Fruit fly (Drosophila melanogaster) whole organism, embryonic: Measurements from ENCODE around the gene CG32448.
A peak's percentile ranks its signal among the peaks of the same experiment; 100 is the strongest.

Experiments
- Bgb ChIP-seq: fragments of 200-800 bp; sonication (Bioruptor generic); IDR thresholded peaks from 2 replicates; pipeline ENCODE4 v1.3.6; 2022; ENCODE audit warnings: missing biosample characterization, missing genetic modification characterization; ENCODE audit not compliant: partially characterized antibody
- CG12155 ChIP-seq: fragments of 200-800 bp; sonication (Bioruptor generic); optimal IDR thresholded peaks from 3 replicates; lab custom pipeline; 2016; ENCODE audit warnings: missing biosample characterization, missing genetic modification characterization
- CG14050 ChIP-seq: fragments of 200-800 bp; sonication (Bioruptor generic); IDR thresholded peaks from 3 replicates; pipeline ENCODE4 v1.3.6; 2022; ENCODE audit warnings: missing biosample characterization, missing genetic modification characterization
- CG16779 ChIP-seq: fragments of 200-800 bp; sonication (Bioruptor generic); IDR thresholded peaks from 2 replicates; pipeline ENCODE4 v1.3.6; 2022; ENCODE audit warnings: missing biosample characterization, missing genetic modification characterization
- CG1792 ChIP-seq: fragments of 200-800 bp; sonication (Bioruptor generic); optimal IDR thresholded peaks from 2 replicates; lab custom pipeline; 2016; ENCODE audit warnings: missing biosample characterization, missing genetic modification characterization
- CG18262 ChIP-seq: fragments of 200-800 bp; optimal IDR thresholded peaks from 3 replicates; lab custom pipeline; 2019; ENCODE audit warnings: missing biosample characterization, mild to moderate bottlenecking, missing genetic modification characterization, moderate library complexity
- CG2120 ChIP-seq: fragments of 200-800 bp; sonication (Bioruptor generic); optimal IDR thresholded peaks from 3 replicates; lab custom pipeline; 2016; ENCODE audit warnings: missing biosample characterization, missing genetic modification characterization
- CG2202 ChIP-seq: fragments of 200-800 bp; sonication (Bioruptor generic); optimal IDR thresholded peaks from 2 replicates; lab custom pipeline; 2018; ENCODE audit warnings: missing biosample characterization, mild to moderate bottlenecking, missing genetic modification characterization
- CG6272 ChIP-seq: fragments of 200-800 bp; sonication (Bioruptor generic); IDR thresholded peaks from 2 replicates; pipeline ENCODE4 v1.3.6; 2022; ENCODE audit warnings: missing biosample characterization, missing genetic modification characterization
- CG6654 ChIP-seq: fragments of 200-800 bp; sonication (Bioruptor generic); optimal IDR thresholded peaks from 2 replicates; lab custom pipeline; 2017; ENCODE audit warnings: missing biosample characterization, mild to moderate bottlenecking, missing genetic modification characterization
- CG6854 ChIP-seq: fragments of 200-800 bp; sonication (Bioruptor generic); optimal IDR thresholded peaks from 3 replicates; lab custom pipeline; 2017; ENCODE audit warnings: missing biosample characterization, mild to moderate bottlenecking, missing genetic modification characterization
- CG7556 ChIP-seq: fragments of 200-800 bp; sonication (Bioruptor generic); optimal IDR thresholded peaks from 2 replicates; lab custom pipeline; 2017; ENCODE audit warnings: missing biosample characterization, mild to moderate bottlenecking, missing genetic modification characterization
- CG8089 ChIP-seq: fragments of 200-800 bp; sonication (Bioruptor generic); optimal IDR thresholded peaks from 3 replicates; lab custom pipeline; 2016; ENCODE audit warnings: missing biosample characterization, missing genetic modification characterization
- CG8281 ChIP-seq: fragments of 200-800 bp; sonication (Bioruptor generic); optimal IDR thresholded peaks from 2 replicates; lab custom pipeline; 2018; ENCODE audit warnings: missing biosample characterization, mild to moderate bottlenecking, missing genetic modification characterization, moderate library complexity
- CG9609 ChIP-seq: fragments of 200-800 bp; sonication (Bioruptor generic); optimal IDR thresholded peaks from 3 replicates; lab custom pipeline; 2016; ENCODE audit warnings: missing biosample characterization, missing genetic modification characterization
- CHES-1-like ChIP-seq: fragments of 200-800 bp; sonication (Bioruptor generic); optimal IDR thresholded peaks from 2 replicates; lab custom pipeline; 2016; ENCODE audit warnings: missing biosample characterization, missing genetic modification characterization
- D ChIP-seq, 2 experiments: fragments of 200-800 bp in 1 of 2; fragments of >200 bp in 1 of 2; sonication (Bioruptor generic) in 1 of 2; optimal IDR thresholded peaks; 2 replicates in 1 of 2; 3 replicates in 1 of 2; lab custom pipeline; 2017; ENCODE audit warnings: mild to moderate bottlenecking in 1 of 2, missing biosample characterization in 1 of 2, missing genetic modification characterization in 1 of 2, missing genetic modification reagents in 1 of 2
- ERR ChIP-seq: fragments of 200-800 bp; sonication (Bioruptor generic); optimal IDR thresholded peaks from 2 replicates; lab custom pipeline; 2016; ENCODE audit warnings: missing biosample characterization, missing genetic modification characterization
- Jarid2 ChIP-seq: fragments of 200-800 bp; sonication (Bioruptor generic); optimal IDR thresholded peaks from 3 replicates; lab custom pipeline; 2017; ENCODE audit warnings: mild to moderate bottlenecking, missing biosample characterization, missing genetic modification reagents, missing genetic modification characterization
- Nf-YB ChIP-seq: fragments of 200-800 bp; sonication (Bioruptor generic); optimal IDR thresholded peaks from 3 replicates; lab custom pipeline; 2019; ENCODE audit warnings: missing biosample characterization, mild to moderate bottlenecking, missing genetic modification characterization, moderate library complexity
- Nf-YC ChIP-seq: fragments of 200-800 bp; optimal IDR thresholded peaks from 3 replicates; lab custom pipeline; 2019; ENCODE audit warnings: missing biosample characterization, mild to moderate bottlenecking, missing genetic modification characterization, moderate library complexity
- Opbp ChIP-seq: fragments of 200-800 bp; sonication (Bioruptor generic); IDR thresholded peaks from 3 replicates; pipeline ENCODE4 v1.3.6; 2022; ENCODE audit warnings: missing biosample characterization, missing genetic modification characterization; ENCODE audit not compliant: partially characterized antibody
- Ptx1 ChIP-seq: fragments of 200-800 bp; sonication (Bioruptor generic); IDR thresholded peaks from 2 replicates; pipeline ENCODE4 v1.3.6; 2022; ENCODE audit warnings: missing biosample characterization, missing genetic modification characterization
- Side ChIP-seq: fragments of 200-800 bp; sonication (Bioruptor generic); optimal IDR thresholded peaks from 2 replicates; lab custom pipeline; 2016; ENCODE audit warnings: missing biosample characterization, missing genetic modification characterization
- Spps ChIP-seq: fragments of 200-800 bp; sonication (Bioruptor generic); optimal IDR thresholded peaks from 2 replicates; lab custom pipeline; 2018; ENCODE audit warnings: missing biosample characterization, mild to moderate bottlenecking, missing genetic modification characterization
- al ChIP-seq: fragments of 200-800 bp; sonication (Bioruptor generic); IDR thresholded peaks from 2 replicates; pipeline ENCODE4 v1.3.6; 2022; ENCODE audit warnings: missing biosample characterization, missing genetic modification characterization
- bbx ChIP-seq: fragments of 200-800 bp; sonication (Bioruptor generic); IDR thresholded peaks from 2 replicates; pipeline ENCODE4 v1.3.6; 2022; ENCODE audit warnings: missing biosample characterization, missing genetic modification characterization; ENCODE audit not compliant: partially characterized antibody
- cad ChIP-seq: fragments of >200 bp; optimal IDR thresholded peaks from 2 replicates; lab custom pipeline; 2017; ENCODE audit warnings: missing biosample characterization, missing genetic modification characterization
- chif ChIP-seq, 2 experiments: fragments of 200-800 bp; sonication (Bioruptor generic); optimal IDR thresholded peaks; 3 replicates each; lab custom pipeline; 2016; ENCODE audit warnings: missing biosample characterization in 2 of 2, missing genetic modification characterization in 2 of 2
- cwo ChIP-seq: fragments of 200-800 bp; sonication (Bioruptor generic); optimal IDR thresholded peaks from 3 replicates; lab custom pipeline; 2017; ENCODE audit warnings: missing biosample characterization, missing genetic modification characterization, mild to moderate bottlenecking, moderate library complexity, missing genetic modification reagents
- da ChIP-seq: fragments of 200-800 bp; sonication (Bioruptor generic); optimal IDR thresholded peaks from 2 replicates; lab custom pipeline; 2016; ENCODE audit warnings: missing biosample characterization, missing genetic modification characterization
- dimm ChIP-seq: fragments of 200-800 bp; sonication (Bioruptor generic); IDR thresholded peaks from 2 replicates; pipeline ENCODE4 v1.3.6; 2022; ENCODE audit warnings: missing biosample characterization, missing genetic modification characterization
- ems ChIP-seq: fragments of 200-800 bp; sonication (Bioruptor generic); optimal IDR thresholded peaks from 3 replicates; lab custom pipeline; 2016; ENCODE audit warnings: missing biosample characterization, missing genetic modification characterization
- esg ChIP-seq: fragments of 200-800 bp; sonication (Bioruptor generic); conservative IDR thresholded peaks from 2 replicates; pipeline ENCODE4 v1.3.6; 2022; ENCODE audit warnings: missing biosample characterization, missing genetic modification characterization
- jumu ChIP-seq: fragments of 200-800 bp; sonication (Bioruptor generic); optimal IDR thresholded peaks from 3 replicates; lab custom pipeline; 2016; ENCODE audit warnings: missing biosample characterization, missing genetic modification characterization
- nerfin-2 ChIP-seq: fragments of 200-800 bp; sonication (Bioruptor generic); IDR thresholded peaks from 2 replicates; pipeline ENCODE4 v1.3.6; 2022; ENCODE audit warnings: missing biosample characterization, missing genetic modification characterization; ENCODE audit not compliant: partially characterized antibody
- odd ChIP-seq: fragments of 200-800 bp; sonication (Bioruptor generic); optimal IDR thresholded peaks from 2 replicates; lab custom pipeline; 2017; ENCODE audit warnings: missing biosample characterization, mild to moderate bottlenecking, missing genetic modification characterization
- pan ChIP-seq, 4 experiments: fragments of >200 bp in 3 of 4; fragments of 200-800 bp in 1 of 4; sonication (Bioruptor generic) in 1 of 4; optimal IDR thresholded peaks in 3 of 4; IDR thresholded peaks in 1 of 4; 2 replicates each; pipeline versions ENCODE4 v1.3.6 to Lab custom; 2017 to 2022; ENCODE audit warnings: missing biosample characterization in 2 of 4, missing genetic modification characterization in 2 of 4, mixed read lengths in 1 of 4
- sens ChIP-seq: fragments of 200-800 bp; sonication (Bioruptor generic); peaks from one replicate; lab custom pipeline; 2016; ENCODE audit warnings: missing biosample characterization, missing genetic modification characterization
- vfl ChIP-seq: fragments of 200-800 bp; sonication (Bioruptor generic); optimal IDR thresholded peaks from 2 replicates; lab custom pipeline; 2016; ENCODE audit warnings: missing biosample characterization, missing genetic modification characterization
- vnd ChIP-seq: fragments of 200-800 bp; sonication (Bioruptor generic); IDR thresholded peaks from 3 replicates; pipeline ENCODE4 v1.3.6; 2022; ENCODE audit warnings: missing biosample characterization, missing genetic modification characterization; ENCODE audit not compliant: partially characterized antibody
- wor ChIP-seq: fragments of 200-800 bp; sonication (Bioruptor generic); IDR thresholded peaks from 2 replicates; pipeline ENCODE4 v1.3.6; 2022; ENCODE audit warnings: missing biosample characterization, missing genetic modification characterization
- z ChIP-seq: fragments of 200-800 bp; sonication (Bioruptor generic); IDR thresholded peaks from 3 replicates; pipeline ENCODE4 v1.3.6; 2022; ENCODE audit warnings: missing biosample characterization, missing genetic modification characterization

CG32448 gene

DNA sequence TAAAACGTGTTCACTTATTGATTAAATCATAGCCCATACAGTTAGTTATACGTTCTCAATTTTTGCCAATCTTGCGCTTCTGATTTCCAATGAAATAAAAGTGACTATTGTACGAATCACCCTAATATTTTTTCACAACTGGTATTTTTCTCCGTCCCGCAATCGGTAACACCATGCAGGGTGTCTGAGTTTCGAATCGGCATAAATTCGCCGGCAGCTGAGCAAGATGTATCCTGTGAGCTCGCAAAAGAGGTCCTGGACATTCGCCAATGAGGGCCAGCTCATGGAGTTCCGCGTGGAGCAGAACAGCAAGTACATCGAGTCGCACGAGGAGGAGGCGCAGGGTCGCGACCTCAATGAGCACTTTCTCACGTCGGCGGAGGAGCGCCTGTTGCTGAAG is 6.5 kb downstream of the CG32448 start, which contains the start of gene CycH (continued):
- TF ChIP-seq Side (GFP tag; lab: Kevin White, UChicago), result peak; percentile 50
- TF ChIP-seq, all 482 proteins: peak for 120

DNA sequence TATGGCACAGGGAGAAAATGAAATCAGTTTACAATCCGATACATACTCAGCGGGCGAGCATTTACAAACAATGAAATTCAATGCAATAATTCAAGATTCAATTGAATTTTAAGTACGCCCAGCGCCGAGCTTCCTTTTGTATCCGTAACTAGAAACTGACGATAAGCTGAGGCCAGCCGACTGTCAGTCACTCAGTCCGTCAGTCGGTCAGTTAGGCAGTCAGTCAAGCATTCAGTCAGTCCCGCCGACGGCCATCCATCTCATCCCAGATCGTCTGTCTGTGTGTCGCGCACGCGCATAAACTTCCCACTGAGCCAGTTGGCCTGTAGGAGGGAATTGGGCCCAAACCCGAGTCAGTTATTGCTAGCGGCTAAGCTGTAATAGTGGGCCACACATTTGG is 8.8 kb downstream of the CG32448 start:
- peak; percentile 12 for TF ChIP-seq sens (GFP tag; lab: Kevin White, UChicago)
- TF ChIP-seq cwo (GFP tag; lab: Kevin White, UChicago), result no peak
- TF ChIP-seq CG14050 (GFP tag; lab: Robert Waterston, UW), result no peak
- TF ChIP-seq ERR, result no peak
- TF ChIP-seq CG8281 (tag; lab: Kevin White, UChicago), result peak; percentile 93
- no peak for TF ChIP-seq Ptx1 (GFP tag; lab: Robert Waterston, UW)
- TF ChIP-seq CG16779 (GFP tag; lab: Robert Waterston, UW), result 0 out of 2 replicates have a peak, but pooled peaks have one; percentile 11

DNA sequence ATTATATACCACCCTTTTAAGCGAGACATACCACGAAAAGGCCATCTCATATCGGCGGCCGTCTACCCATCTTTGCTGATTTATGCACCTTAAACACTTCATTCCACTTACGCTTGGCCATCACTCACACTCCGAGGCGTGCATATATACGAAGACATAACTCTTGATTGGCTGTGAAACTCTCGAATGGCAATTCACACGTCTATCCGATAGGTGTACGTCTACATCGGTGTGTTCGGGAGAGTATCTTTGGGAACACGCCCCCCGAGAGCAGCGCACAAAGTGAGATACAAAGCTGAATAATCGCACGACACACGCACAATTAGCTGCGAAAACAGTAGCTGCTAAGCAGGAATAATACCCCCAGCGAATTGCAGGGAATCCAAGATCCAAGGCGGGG is 9.6 kb downstream of the CG32448 start:
- TF ChIP-seq Bgb, result no peak
- peak; percentile 85 for TF ChIP-seq Nf-YC (tag; lab: Kevin White, UChicago)
- TF ChIP-seq Nf-YB (GFP tag; lab: Kevin White, UChicago), result peak; percentile 91
- TF ChIP-seq CHES-1-like (GFP tag; lab: Kevin White, UChicago), result no peak
- TF ChIP-seq CG12155 (GFP tag; lab: Kevin White, UChicago), result no peak
- TF ChIP-seq, all 482 proteins: peak for 2

DNA sequence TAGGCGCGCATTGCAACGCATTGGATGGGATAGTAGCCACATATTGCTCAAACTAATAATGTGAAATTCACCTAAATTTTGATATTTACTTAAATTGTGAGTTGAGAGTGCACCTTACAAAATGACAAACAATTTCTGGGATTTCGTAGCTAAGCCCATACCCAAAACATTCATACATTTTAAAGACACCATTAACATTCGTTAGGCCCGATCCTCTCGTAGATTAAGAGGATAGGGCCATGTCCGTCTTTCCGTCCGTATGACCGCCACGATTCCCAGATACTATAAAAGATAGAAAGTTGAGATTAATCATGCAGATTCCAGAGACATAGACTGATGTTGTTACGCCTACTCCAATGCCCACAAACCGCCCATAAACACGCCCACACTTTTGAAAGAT is 14.7 kb downstream of the CG32448 start, which contains the start of gene CG43895:
Gene CG43895, minus strand, starts transcription at position 101 of the 400 bp plus-strand sequence.
- no peak for TF ChIP-seq CG7556 (GFP tag; lab: Kevin White, UChicago)
- no peak for TF ChIP-seq ems (GFP tag; lab: Kevin White, UChicago)
- no peak for TF ChIP-seq CG1792
- no peak for TF ChIP-seq da (GFP tag; lab: Kevin White, UChicago)
- TF ChIP-seq nerfin-2 (GFP tag; lab: Robert Waterston, UW), result no peak
- no peak for TF ChIP-seq jumu (GFP tag; lab: Kevin White, UChicago)
- TF ChIP-seq vnd (GFP tag; lab: Robert Waterston, UW), result no peak
- TF ChIP-seq dimm, result no peak

DNA sequence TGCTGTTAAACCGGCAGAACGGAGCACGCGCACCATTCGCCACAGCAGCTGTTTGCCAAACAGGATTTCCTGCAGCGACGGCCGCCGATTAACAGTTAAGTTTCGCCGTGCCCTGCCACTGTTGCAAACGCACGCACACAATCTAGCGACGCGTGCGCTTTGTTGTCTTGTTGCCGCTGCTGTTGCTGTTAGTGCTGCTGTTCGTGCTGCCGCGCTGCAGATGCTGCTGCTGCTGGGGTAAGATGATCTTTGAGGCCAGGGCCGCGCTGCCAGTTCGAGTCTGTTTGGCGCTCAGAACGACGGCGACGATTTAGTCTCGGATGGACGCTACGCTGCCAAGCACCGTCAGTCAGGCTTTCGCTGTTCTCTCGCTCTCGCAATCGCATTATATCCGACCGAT is 19.7 kb downstream of the CG32448 start, which contains the start of gene eg:
Gene eg, plus strand, starts transcription at position 136 of the 400 bp plus-strand sequence.
- TF ChIP-seq Side (GFP tag; lab: Kevin White, UChicago) (no peak), CG6272 (GFP tag; lab: Robert Waterston, UW) (no peak), cad (no peak), CG6854 (GFP tag; lab: Kevin White, UChicago) (no peak), esg (GFP tag; lab: Robert Waterston, UW) (0 out of 2 replicates have a peak, but pooled peaks have one; percentile 1), jumu (GFP tag; lab: Kevin White, UChicago) (no peak), chif (GFP tag; optimal IDR thresholded peaks at IDR 0.05; lab: Kevin White, UChicago) (peak in 1 of 2 experiments; percentile 0), Opbp (peak; percentile 62; the same call in 2 of the 3 replicates), CG2202 (tag; lab: Kevin White, UChicago) (no peak), vfl (no peak), Spps (tag; lab: Kevin White, UChicago) (no peak), wor (GFP tag; lab: Robert Waterston, UW) (no peak), z (GFP tag; lab: Robert Waterston, UW) (no peak), CG18262 (tag; lab: Kevin White, UChicago) (no peak), al (no peak), CG8089 (no peak), CG9609 (GFP tag; lab: Kevin White, UChicago) (no peak), CG16779 (GFP tag; lab: Robert Waterston, UW) (no peak), pan (optimal IDR thresholded peaks at IDR 0.05; lab: Kevin White, UChicago) (no peak), pan (GFP tag; optimal IDR thresholded peaks at IDR 0.05 in 1 of 2, IDR thresholded peaks at IDR 0.05 in 1 of 2) (no peak), CG6654 (GFP tag; lab: Kevin White, UChicago) (no peak), D (optimal IDR thresholded peaks at IDR 0.05; lab: Kevin White, UChicago) (peak; percentile 72), D (GFP tag; optimal IDR thresholded peaks at IDR 0.05; lab: Kevin White, UChicago) (no peak), CG2120 (GFP tag; lab: Kevin White, UChicago) (no peak), Jarid2 (GFP tag; lab: Kevin White, UChicago) (peak; percentile 83), odd (GFP tag; lab: Kevin White, UChicago) (peak; percentile 29), bbx (GFP tag; lab: Robert Waterston, UW) (no peak)
